Worm (Caenorhabditis elegans): ENCODE results near the gene lgc-20.

The lgc-20 gene

ce11 chrII:11345570-11346029, 2.2 kb upstream of the lgc-20 start, which contains the start of gene nduf-11 (continued):
- TF ChIP-seq ets-5 (GFP tag; IDR thresholded peaks at IDR 0.05) (no peak), nhr-85 (tag) (peak; percentile 94), pax-3 (tag; optimal IDR thresholded peaks at IDR 0.05) (peak; percentile 69), mdl-1 (tag; optimal IDR thresholded peaks at IDR 0.05) (peak in 1 of 2 experiments; percentile 80), aha-1 (tag; optimal IDR thresholded peaks at IDR 0.05) (peak; percentile 59), snpc-4 (tag; optimal IDR thresholded peaks at IDR 0.05) (peak; percentile 75), nhr-47 (tag; optimal IDR thresholded peaks at IDR 0.05) (peak; percentile 94), lin-15B (tag; optimal IDR thresholded peaks at IDR 0.05) (peak; percentile 69), skn-1 (tag; optimal IDR thresholded peaks at IDR 0.05) (peak; percentile 91), dsc-1 (tag; optimal IDR thresholded peaks at IDR 0.05) (peak; percentile 90), jun-1 (tag; optimal IDR thresholded peaks at IDR 0.05) (peak; percentile 62), rnt-1 (tag; optimal IDR thresholded peaks at IDR 0.05) (peak; percentile 92), unc-86 (tag; optimal IDR thresholded peaks at IDR 0.05) (peak; percentile 84), nhr-84 (tag; optimal IDR thresholded peaks at IDR 0.05) (no peak), C34B4.2 (tag; optimal IDR thresholded peaks at IDR 0.05) (no peak), nhr-90 (tag; optimal IDR thresholded peaks at IDR 0.05; ENCODE audit: poor library complexity) (peak; percentile 87), nhr-71 (tag; optimal IDR thresholded peaks at IDR 0.05) (peak; percentile 93), lsy-2 (tag; optimal IDR thresholded peaks at IDR 0.05) (peak; percentile 92 to 93), sup-37 (GFP tag; optimal IDR thresholded peaks at IDR 0.05) (peak; percentile 70), Y116A8C.19 (tag; optimal IDR thresholded peaks at IDR 0.05; ENCODE audit: borderline replicate concordance) (no peak), pag-3 (tag; optimal IDR thresholded peaks at IDR 0.05; ENCODE audit: borderline replicate concordance, insufficient read depth) (no peak), dpl-1 (GFP tag; optimal IDR thresholded peaks at IDR 0.05) (peak; percentile 97 to 98 (median 97)), ztf-11 (tag; optimal IDR thresholded peaks at IDR 0.05) (peak in 1 of 2 experiments; percentile 70), fkh-10 (GFP tag; optimal IDR thresholded peaks at IDR 0.05) (peak; percentile 23), F16B12.6 (tag; optimal IDR thresholded peaks at IDR 0.05) (peak; percentile 63), ztf-4 (tag; optimal IDR thresholded peaks at IDR 0.05) (peak; percentile 70), unc-130 (tag; optimal IDR thresholded peaks at IDR 0.05) (peak; percentile 68), hlh-17 (GFP tag; optimal IDR thresholded peaks at IDR 0.05; ENCODE audit: borderline replicate concordance) (no peak), C04F5.9 (tag; optimal IDR thresholded peaks at IDR 0.05) (peak; percentile 72), lin-14 (GFP tag; optimal IDR thresholded peaks at IDR 0.05) (peak; percentile 85), aly-2 (tag; optimal IDR thresholded peaks at IDR 0.05) (peak; percentile 45), nhr-237 (tag; optimal IDR thresholded peaks at IDR 0.05) (peak; percentile 37), nhr-12 (tag; optimal IDR thresholded peaks at IDR 0.05) (no peak), hlh-4 (tag; optimal IDR thresholded peaks at IDR 0.05) (no peak), nhr-77 (tag; optimal IDR thresholded peaks at IDR 0.05) (peak; percentile 52), blmp-1 (tag; optimal IDR thresholded peaks at IDR 0.05) (peak; percentile 70), nhr-28 (tag; optimal IDR thresholded peaks at IDR 0.05) (no peak), elt-3 (tag; optimal IDR thresholded peaks at IDR 0.05) (peak in 2 of 6 experiments; percentile 64 to 91), alr-1 (tag; optimal IDR thresholded peaks at IDR 0.05; ENCODE audit: borderline replicate concordance) (no peak), fkh-8 (tag; optimal IDR thresholded peaks at IDR 0.05) (peak; percentile 71), nhr-19 (GFP tag; conservative IDR thresholded peaks at IDR 0.05) (peak; percentile 89), efl-1 (optimal IDR thresholded peaks at IDR 0.05) (peak; percentile 75 to 98), efl-1 (GFP tag; optimal IDR thresholded peaks at IDR 0.05 in 1 of 2) (peak; percentile 96 to 100), ceh-8 (GFP tag; optimal IDR thresholded peaks at IDR 0.05) (peak; percentile 30), unc-98 (GFP tag; IDR thresholded peaks at IDR 0.05) (no peak), isw-1 (GFP tag; IDR thresholded peaks at IDR 0.05) (peak; percentile 84), lir-3 (tag; optimal IDR thresholded peaks at IDR 0.05; ENCODE audit: poor library complexity) (peak; percentile 74), elt-2 (tag; optimal IDR thresholded peaks at IDR 0.05) (peak; percentile 74), fkh-4 (tag; optimal IDR thresholded peaks at IDR 0.05; ENCODE audit: borderline replicate concordance) (peak; percentile 43), zag-1 (tag; optimal IDR thresholded peaks at IDR 0.05) (no peak), C16A3.4 (tag; optimal IDR thresholded peaks at IDR 0.05) (peak; percentile 81), zip-4 (GFP tag; optimal IDR thresholded peaks at IDR 0.05) (peak; percentile 54)
